Fruit fly (Drosophila melanogaster): ENCODE data around the gene CG5506.

CG5506 gene

DNA sequence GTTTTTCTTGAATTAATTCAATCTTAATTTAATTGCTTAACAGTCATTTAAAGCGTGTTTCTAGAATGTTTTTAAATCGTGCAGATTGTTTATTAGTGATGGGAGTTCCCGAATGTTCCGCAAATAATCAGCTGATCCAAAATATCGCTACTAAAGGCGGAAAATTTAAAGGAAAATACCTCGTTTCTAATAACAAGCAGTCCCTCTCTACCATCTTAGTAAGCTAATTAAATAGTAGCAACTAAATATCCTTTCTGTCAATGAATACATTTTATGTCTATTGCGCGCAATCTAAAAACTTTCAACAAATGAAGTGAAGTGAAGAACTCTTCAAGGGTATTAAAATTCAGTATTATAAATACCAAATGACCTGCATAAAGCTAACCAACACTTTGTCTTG lies 28.3 kb upstream of the CG5506 start, which contains the start of gene CG5290 (continued):
- no peak for TF ChIP-seq achi (GFP tag; optimal IDR thresholded peaks at IDR 0.05)
- TF ChIP-seq Hr39 (GFP tag; optimal IDR thresholded peaks at IDR 0.05): peak; percentile 41
- TF ChIP-seq Sox15 (GFP tag; optimal IDR thresholded peaks at IDR 0.05): no peak
- TF ChIP-seq vri (GFP tag; optimal IDR thresholded peaks at IDR 0.05): no peak
- peak; percentile 44 for TF ChIP-seq OdsH (GFP tag; optimal IDR thresholded peaks at IDR 0.05)
- TF ChIP-seq CG32006 (GFP tag; optimal IDR thresholded peaks at IDR 0.05): no peak
- no peak for TF ChIP-seq CG8319 (GFP tag; optimal IDR thresholded peaks at IDR 0.05)
- TF ChIP-seq dac (GFP tag; optimal IDR thresholded peaks at IDR 0.05): no peak
- TF ChIP-seq CG8119 (GFP tag; IDR thresholded peaks at IDR 0.05): no peak
- peak; percentile 66 for TF ChIP-seq CG31627 (GFP tag; optimal IDR thresholded peaks at IDR 0.05)
- TF ChIP-seq CG11294 (GFP tag; IDR thresholded peaks at IDR 0.05): no peak
- peak; percentile 4 for TF ChIP-seq CG7368 (GFP tag; optimal IDR thresholded peaks at IDR 0.05)
- TF ChIP-seq CG16779 (tag; optimal IDR thresholded peaks at IDR 0.05): no peak
- peak; percentile 59 for TF ChIP-seq svp (GFP tag)
- TF ChIP-seq CG4318 (GFP tag; optimal IDR thresholded peaks at IDR 0.05): no peak
- TF ChIP-seq Eip75B (GFP tag; optimal IDR thresholded peaks at IDR 0.05): no peak
- no peak for TF ChIP-seq Ets21C (GFP tag; optimal IDR thresholded peaks at IDR 0.05)
- TF ChIP-seq salr (GFP tag; optimal IDR thresholded peaks at IDR 0.05): no peak
- TF ChIP-seq cyc (GFP tag; optimal IDR thresholded peaks at IDR 0.05): peak; percentile 43
- TF ChIP-seq CG11902 (GFP tag; optimal IDR thresholded peaks at IDR 0.05): no peak
- no peak for TF ChIP-seq fd85E (GFP tag; optimal IDR thresholded peaks at IDR 0.05)
- no peak for TF ChIP-seq CG3919 (GFP tag; optimal IDR thresholded peaks at IDR 0.05)
- TF ChIP-seq CG6854 (GFP tag; optimal IDR thresholded peaks at IDR 0.05): no peak
- peak; percentile 53 for TF ChIP-seq pdm3 (GFP tag; optimal IDR thresholded peaks at IDR 0.05)
- TF ChIP-seq fd59A (GFP tag; optimal IDR thresholded peaks at IDR 0.05): no peak
- peak; percentile 21 for TF ChIP-seq CG10631 (GFP tag; optimal IDR thresholded peaks at IDR 0.05)

DNA sequence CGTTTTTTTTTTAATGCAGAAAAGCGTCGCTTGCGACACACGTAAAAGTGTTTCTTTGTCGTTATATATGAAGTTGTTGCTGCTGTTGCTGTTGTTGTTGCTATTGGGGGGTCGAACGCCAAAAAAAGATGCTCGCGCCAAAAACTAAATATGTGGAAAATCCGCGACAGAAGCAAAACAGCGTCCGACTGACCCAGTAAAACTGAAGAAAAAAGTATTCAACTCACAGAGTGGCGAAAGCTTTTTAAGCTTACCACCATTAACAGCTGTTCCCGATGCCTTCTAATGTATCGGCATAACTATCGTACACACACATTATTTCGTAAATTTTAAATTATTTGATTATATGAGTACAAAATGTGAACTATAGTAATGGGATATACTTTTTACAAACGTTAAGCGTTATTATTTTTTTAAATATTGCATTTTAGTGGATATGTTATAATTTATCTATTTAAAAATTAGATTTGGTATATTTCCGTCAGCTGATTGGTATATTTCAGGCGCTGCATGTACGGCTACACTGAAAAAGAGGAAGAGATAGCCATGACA lies 23.5 kb upstream of the CG5506 start, which contains the start of the genes Prestin and Wdr92:
Gene Prestin (minus strand): TSS at position 204 of the 552 bp plus-strand sequence.
Gene Wdr92 (plus strand): TSS at position 535 of the 552 bp plus-strand sequence.
- TF ChIP-seq spab (GFP tag; optimal IDR thresholded peaks at IDR 0.05): no peak
- no peak; the same call in 2 of the 3 replicates for TF ChIP-seq CG8119 (GFP tag; IDR thresholded peaks at IDR 0.05)
- TF ChIP-seq eg (GFP tag; IDR thresholded peaks at IDR 0.05): peak; percentile 58; the same call in 2 of the 3 replicates
- peak; percentile 85 for TF ChIP-seq Eip78C (GFP tag)
- TF ChIP-seq CG10631 (GFP tag; optimal IDR thresholded peaks at IDR 0.05): no peak
- peak; percentile 55 for TF ChIP-seq CG16779 (tag; optimal IDR thresholded peaks at IDR 0.05)
- TF ChIP-seq CG34406 (GFP tag; optimal IDR thresholded peaks at IDR 0.05): no peak
- TF ChIP-seq topi (GFP tag; optimal IDR thresholded peaks at IDR 0.05): peak; percentile 24
- no peak for TF ChIP-seq dac (GFP tag; optimal IDR thresholded peaks at IDR 0.05)
- TF ChIP-seq CG8319 (GFP tag; optimal IDR thresholded peaks at IDR 0.05): no peak
- TF ChIP-seq net (GFP tag; optimal IDR thresholded peaks at IDR 0.05): no peak
- TF ChIP-seq fd85E (GFP tag; optimal IDR thresholded peaks at IDR 0.05): no peak
- peak; percentile 82 for TF ChIP-seq CG6854 (GFP tag; optimal IDR thresholded peaks at IDR 0.05)
- peak; percentile 30 for TF ChIP-seq CG10669 (GFP tag; optimal IDR thresholded peaks at IDR 0.05)
- TF ChIP-seq CG3032 (tag; optimal IDR thresholded peaks at IDR 0.05): peak; percentile 24
- TF ChIP-seq CG6808 (GFP tag; optimal IDR thresholded peaks at IDR 0.05): peak; percentile 36
- TF ChIP-seq CG6276 (GFP tag; optimal IDR thresholded peaks at IDR 0.05): no peak
- no peak for TF ChIP-seq CG31627 (GFP tag; optimal IDR thresholded peaks at IDR 0.05)
- peak; percentile 40 for TF ChIP-seq Eip93F (GFP tag; optimal IDR thresholded peaks at IDR 0.05)
- peak; percentile 35 for TF ChIP-seq Sox102F (GFP tag; optimal IDR thresholded peaks at IDR 0.05)
- no peak for TF ChIP-seq fkh (GFP tag; optimal IDR thresholded peaks at IDR 0.05)
- TF ChIP-seq Sox14 (GFP tag; optimal IDR thresholded peaks at IDR 0.05): peak; percentile 52
- peak; percentile 46 to 61 for TF ChIP-seq ss (GFP tag; optimal IDR thresholded peaks at IDR 0.05)
- no peak for TF ChIP-seq CG3919 (GFP tag; optimal IDR thresholded peaks at IDR 0.05)
- TF ChIP-seq lz (GFP tag; optimal IDR thresholded peaks at IDR 0.05): no peak
- TF ChIP-seq achi (GFP tag; optimal IDR thresholded peaks at IDR 0.05): no peak
- no peak for TF ChIP-seq acj6 (GFP tag; optimal IDR thresholded peaks at IDR 0.05)
- TF ChIP-seq CG32006 (GFP tag; optimal IDR thresholded peaks at IDR 0.05): no peak
- no peak for TF ChIP-seq CG11902 (GFP tag; optimal IDR thresholded peaks at IDR 0.05)
- peak; percentile 60 for TF ChIP-seq dsx (GFP tag; optimal IDR thresholded peaks at IDR 0.05; ENCODE audit: poor library complexity, severe bottlenecking)
- TF ChIP-seq Hr38 (GFP tag; optimal IDR thresholded peaks at IDR 0.05): no peak
- peak; percentile 50 for TF ChIP-seq Eip75B (GFP tag; optimal IDR thresholded peaks at IDR 0.05)
- no peak for TF ChIP-seq Gug (GFP tag; IDR thresholded peaks at IDR 0.05)
- TF ChIP-seq CG15336 (GFP tag; IDR thresholded peaks at IDR 0.05): peak; percentile 57; the same call in 1 of the 2 replicates
- no peak for TF ChIP-seq CG6163 (GFP tag; IDR thresholded peaks at IDR 0.05)
- TF ChIP-seq vri (GFP tag; optimal IDR thresholded peaks at IDR 0.05): peak; percentile 76
- no peak for TF ChIP-seq Ets96B (tag; optimal IDR thresholded peaks at IDR 0.05)

Measured in whole organism, prepupa.